Worm (Caenorhabditis elegans) whole organism, mixed stage, embryonic: ENCODE data around the gene W01G7.4.

Source experiments
- blmp-1 ChIP-seq: fragments of 150-350 bp; optimal IDR thresholded peaks from 2 replicates; lab custom pipeline; 2014; ENCODE audit warnings: missing biosample characterization, missing genetic modification characterization
- lsy-2 ChIP-seq: fragments of 150-350 bp; optimal IDR thresholded peaks from 2 replicates; lab custom pipeline; 2014; ENCODE audit warnings: missing biosample characterization, missing genetic modification characterization
- nhr-237 ChIP-seq: fragments of 150-350 bp; optimal IDR thresholded peaks from 2 replicates; lab custom pipeline; 2014; ENCODE audit warnings: missing biosample characterization, missing genetic modification characterization
- nhr-28 ChIP-seq: fragments of 150-350 bp; optimal IDR thresholded peaks from 2 replicates; lab custom pipeline; 2014; ENCODE audit warnings: missing biosample characterization, missing genetic modification characterization
- nhr-76 ChIP-seq: sonication (generic microtip); optimal IDR thresholded peaks from 2 replicates; lab custom pipeline; 2017; ENCODE audit warnings: missing biosample characterization, missing genetic modification characterization
- snpc-4 ChIP-seq: fragments of 150-350 bp; optimal IDR thresholded peaks from 2 replicates; lab custom pipeline; 2014; ENCODE audit warnings: missing biosample characterization, missing genetic modification characterization

ce11 chrII:14034559-14034958, 26.0 kb upstream of the W01G7.4 start:
- TF ChIP-seq nhr-76 (no peak), nhr-28 (tag; lab: Kevin White, UChicago) (no peak), snpc-4 (tag; lab: Kevin White, UChicago) (no peak), lsy-2 (tag; lab: Kevin White, UChicago) (no peak), blmp-1 (no peak), nhr-237 (tag; lab: Kevin White, UChicago) (no peak)
